Fruit fly (Drosophila melanogaster): ENCODE results near the gene MsrA.

Gene MsrA

DNA sequence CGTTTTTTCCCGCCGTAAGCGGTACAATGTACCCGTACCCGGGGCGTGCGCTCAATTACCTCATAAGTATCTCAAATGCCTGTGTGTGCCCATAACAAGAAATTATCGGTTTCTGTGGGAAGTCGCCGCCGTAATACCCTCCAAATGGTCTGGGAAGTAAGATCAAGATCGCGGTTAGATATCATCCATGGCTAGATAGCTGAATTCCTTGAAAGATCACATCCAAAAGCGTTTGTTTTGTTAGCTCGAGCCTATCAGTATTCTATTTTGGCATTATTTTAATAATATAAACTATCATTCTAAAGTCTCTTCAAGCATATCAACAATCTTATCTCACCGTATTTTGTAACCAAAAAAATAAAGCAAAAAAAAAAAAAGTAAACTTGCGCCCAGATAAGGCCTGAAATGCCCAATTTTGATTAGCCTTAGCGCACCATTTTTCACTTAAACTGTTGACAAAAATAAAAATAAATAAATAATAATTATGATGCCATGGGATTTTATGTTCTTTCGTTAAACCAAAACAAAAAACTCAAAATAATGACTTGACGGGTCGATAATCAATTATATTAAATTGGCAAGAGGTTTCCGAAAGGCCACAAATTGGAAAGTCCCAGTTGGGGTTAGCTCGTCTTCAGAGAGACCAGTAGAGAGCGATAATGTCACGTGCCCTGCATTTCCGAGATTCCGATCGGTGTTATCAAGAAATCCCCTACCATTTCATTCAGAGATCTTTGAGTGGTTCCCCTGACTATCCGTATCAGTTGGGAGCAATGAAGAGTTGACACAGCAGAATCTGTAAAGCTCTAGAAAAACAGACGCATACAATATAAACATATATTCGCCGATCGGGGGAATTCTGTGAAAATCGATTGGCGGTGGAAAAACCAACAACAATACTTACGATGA is 28.0 kb downstream of the MsrA start:
- no peak for TF ChIP-seq br (GFP tag; optimal IDR thresholded peaks at IDR 0.05)
- no peak for TF ChIP-seq Rel (GFP tag; optimal IDR thresholded peaks at IDR 0.05)
- TF ChIP-seq Rel (tag; optimal IDR thresholded peaks at IDR 0.05), result peak; percentile 95

DNA sequence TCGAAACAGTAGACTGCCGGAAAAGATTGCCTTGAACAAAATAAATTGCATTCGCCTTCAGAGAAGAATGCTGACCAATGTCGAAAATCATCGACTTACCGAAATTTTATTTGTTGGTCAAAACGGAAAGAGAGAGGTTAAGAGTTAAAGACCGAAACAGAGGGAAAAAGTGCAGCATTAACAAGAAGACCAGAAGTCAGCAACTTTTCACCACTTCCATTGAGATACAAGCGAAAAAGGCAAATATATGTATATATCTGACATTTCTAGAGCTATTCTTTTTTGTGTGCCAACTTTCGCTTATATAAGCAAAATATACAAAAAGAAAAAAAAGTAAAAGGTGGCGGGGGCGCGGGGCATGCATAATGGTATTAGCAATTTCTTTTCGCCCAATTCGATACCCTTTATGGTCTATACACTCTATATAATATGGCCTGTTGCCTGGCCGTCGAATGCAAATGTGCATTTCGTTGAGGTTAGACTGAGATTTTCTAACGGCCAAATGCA is 29.1 kb downstream of the MsrA start:
- no peak for TF ChIP-seq Hr83 (GFP tag; optimal IDR thresholded peaks at IDR 0.05; ENCODE audit: poor library complexity, severe bottlenecking)
- TF ChIP-seq Jra (GFP tag; optimal IDR thresholded peaks at IDR 0.05), result no peak
- no peak for TF ChIP-seq Rel (GFP tag; optimal IDR thresholded peaks at IDR 0.05)
- TF ChIP-seq Rel (tag; optimal IDR thresholded peaks at IDR 0.05), result no peak
- TF ChIP-seq Hnf4 (GFP tag; optimal IDR thresholded peaks at IDR 0.05), result no peak
- TF ChIP-seq Myc (optimal IDR thresholded peaks at IDR 0.05), result no peak
- TF ChIP-seq CG9705 (GFP tag; optimal IDR thresholded peaks at IDR 0.05), result no peak
- TF ChIP-seq h (GFP tag; optimal IDR thresholded peaks at IDR 0.05), result no peak
- TF ChIP-seq rgr (GFP tag; optimal IDR thresholded peaks at IDR 0.05), result no peak
- no peak for TF ChIP-seq Mio (GFP tag; optimal IDR thresholded peaks at IDR 0.05)
- no peak for TF ChIP-seq sv (GFP tag; optimal IDR thresholded peaks at IDR 0.05)
- no peak for TF ChIP-seq sage (GFP tag; optimal IDR thresholded peaks at IDR 0.05)
- no peak for TF ChIP-seq brk (GFP tag; optimal IDR thresholded peaks at IDR 0.05)
- TF ChIP-seq br (GFP tag; optimal IDR thresholded peaks at IDR 0.05), result no peak

DNA sequence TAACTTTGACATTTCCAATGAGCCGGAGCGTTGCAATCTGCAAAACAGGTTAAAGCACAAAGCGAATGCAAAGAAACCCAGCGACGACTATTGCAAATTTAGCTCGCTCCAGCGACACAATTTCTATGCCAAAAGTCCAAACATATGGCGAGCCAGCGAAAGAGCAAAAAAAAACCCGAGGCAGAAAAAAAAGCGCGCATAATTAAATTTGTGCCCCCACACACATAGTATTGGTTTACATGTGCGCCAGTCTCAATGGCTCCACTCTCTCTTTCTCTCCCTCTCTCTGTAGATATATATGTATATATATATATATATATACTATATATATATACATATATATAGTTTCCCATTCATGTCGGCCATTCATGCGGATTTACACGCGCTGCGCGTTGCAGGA is 29.8 kb downstream of the MsrA start:
- TF ChIP-seq Myc (optimal IDR thresholded peaks at IDR 0.05), result no peak
- no peak for TF ChIP-seq pan (optimal IDR thresholded peaks at IDR 0.05)
- no peak for TF ChIP-seq dmrt93B (GFP tag; optimal IDR thresholded peaks at IDR 0.05)
- TF ChIP-seq dl (GFP tag; optimal IDR thresholded peaks at IDR 0.05; ENCODE audit: insufficient read depth in 1 of 2, partially characterized antibody in 2 of 2), result no peak
- no peak for TF ChIP-seq sv (GFP tag; optimal IDR thresholded peaks at IDR 0.05)
- no peak for TF ChIP-seq jim (GFP tag; optimal IDR thresholded peaks at IDR 0.05)
- TF ChIP-seq Dif (GFP tag; optimal IDR thresholded peaks at IDR 0.05; ENCODE audit: partially characterized antibody), result no peak
- TF ChIP-seq sage (GFP tag; optimal IDR thresholded peaks at IDR 0.05), result no peak

DNA sequence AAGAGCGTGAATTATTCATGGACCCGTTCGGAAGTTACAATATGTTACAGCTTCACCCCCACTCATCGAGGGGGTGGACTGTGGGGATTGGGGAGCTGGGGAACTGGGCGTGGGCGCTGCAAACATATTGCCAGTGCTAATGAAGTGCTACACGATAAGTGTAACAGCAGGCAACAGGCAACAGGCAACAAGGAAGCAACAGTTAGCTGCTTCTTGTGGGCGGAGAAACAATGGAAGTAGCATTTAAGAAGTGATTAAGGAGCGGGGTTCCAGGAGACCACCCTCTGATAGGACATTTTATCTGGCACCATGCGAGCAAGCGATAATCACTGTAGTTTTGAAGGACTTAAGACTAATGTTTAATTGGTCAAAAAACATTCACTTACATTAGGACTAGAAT is 30.4 kb downstream of the MsrA start:
- no peak for TF ChIP-seq ey (GFP tag; optimal IDR thresholded peaks at IDR 0.05)
- TF ChIP-seq dl (GFP tag; optimal IDR thresholded peaks at IDR 0.05; ENCODE audit: insufficient read depth in 1 of 2, partially characterized antibody in 2 of 2), result no peak
- TF ChIP-seq CrebA (GFP tag; optimal IDR thresholded peaks at IDR 0.05; ENCODE audit: borderline replicate concordance), result no peak
- TF ChIP-seq fru (GFP tag; optimal IDR thresholded peaks at IDR 0.05), result no peak
- no peak for TF ChIP-seq Vsx2 (GFP tag; optimal IDR thresholded peaks at IDR 0.05; ENCODE audit: partially characterized antibody)
- no peak for TF ChIP-seq rgr (GFP tag; optimal IDR thresholded peaks at IDR 0.05)
- no peak for TF ChIP-seq psq (GFP tag; optimal IDR thresholded peaks at IDR 0.05)

DNA sequence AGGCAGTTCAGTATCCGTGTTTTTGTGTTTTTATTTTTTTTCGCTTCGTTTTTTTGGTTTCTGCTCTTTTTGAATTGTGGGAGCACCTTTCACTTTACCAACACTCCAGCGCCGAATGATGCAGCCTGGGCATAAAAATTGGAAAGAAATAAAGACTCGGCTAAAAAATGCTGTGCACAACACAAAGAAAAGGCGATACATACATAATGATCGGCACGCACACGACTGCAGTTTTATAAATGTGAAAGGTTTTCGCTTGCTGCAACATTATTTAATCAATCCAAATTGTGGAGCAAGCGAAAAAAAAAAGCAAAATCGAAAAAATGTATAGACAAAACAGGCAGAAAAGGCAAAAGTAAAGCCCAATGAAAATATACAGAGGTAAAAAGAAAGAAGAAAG is 32.2 kb downstream of the MsrA start:
- TF ChIP-seq CG9705 (GFP tag; optimal IDR thresholded peaks at IDR 0.05) (no peak), N (GFP tag; optimal IDR thresholded peaks at IDR 0.05) (no peak), psq (GFP tag; optimal IDR thresholded peaks at IDR 0.05) (no peak), rgr (GFP tag; optimal IDR thresholded peaks at IDR 0.05) (no peak), Rel (GFP tag; optimal IDR thresholded peaks at IDR 0.05) (no peak), Rel (tag; optimal IDR thresholded peaks at IDR 0.05) (no peak), dl (GFP tag; optimal IDR thresholded peaks at IDR 0.05; ENCODE audit: insufficient read depth in 1 of 2, partially characterized antibody in 2 of 2) (no peak), Sp1 (GFP tag; optimal IDR thresholded peaks at IDR 0.05) (no peak), HLH106 (tag; optimal IDR thresholded peaks at IDR 0.05) (no peak), Abd-B (GFP tag; optimal IDR thresholded peaks at IDR 0.05) (no peak), Hr78 (GFP tag; optimal IDR thresholded peaks at IDR 0.05) (no peak), Myc (optimal IDR thresholded peaks at IDR 0.05) (no peak), CG32264 (GFP tag; optimal IDR thresholded peaks at IDR 0.05) (no peak), tai (GFP tag; optimal IDR thresholded peaks at IDR 0.05) (no peak), br (GFP tag; optimal IDR thresholded peaks at IDR 0.05) (no peak), brk (GFP tag; optimal IDR thresholded peaks at IDR 0.05) (no peak), Hnf4 (GFP tag; optimal IDR thresholded peaks at IDR 0.05) (no peak), sage (GFP tag; optimal IDR thresholded peaks at IDR 0.05) (no peak), dsf (GFP tag; optimal IDR thresholded peaks at IDR 0.05; ENCODE audit: borderline replicate concordance) (no peak), CrebA (GFP tag; optimal IDR thresholded peaks at IDR 0.05; ENCODE audit: borderline replicate concordance) (no peak)

Measured in whole organism, wandering third instar larva.